Fruit fly (Drosophila melanogaster): ENCODE results near the gene CG16952.
A peak's percentile ranks its signal among the peaks of the same experiment; 100 is the strongest.

CG16952 gene

DNA sequence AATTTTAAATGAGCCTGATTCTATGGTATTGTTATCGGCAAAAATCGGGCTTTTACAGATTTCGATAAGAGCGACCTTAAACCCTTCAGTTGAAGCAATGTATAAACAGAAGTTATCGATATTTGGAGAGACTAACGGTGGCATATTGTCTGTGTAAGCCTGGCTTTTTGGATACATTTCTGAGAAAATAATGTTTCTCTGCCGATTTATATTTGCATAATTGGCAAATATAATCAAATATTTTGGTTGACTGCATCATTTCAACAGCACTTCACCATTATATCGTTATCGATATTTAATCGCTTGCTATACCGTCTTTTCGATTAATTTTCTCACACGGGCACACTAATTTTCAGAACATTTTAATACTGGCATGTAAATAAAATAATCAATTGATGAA lies at the start of gene CG16952 (continued):
- TF ChIP-seq Hmr (GFP tag; optimal IDR thresholded peaks at IDR 0.05) (peak; percentile 10), Antp (GFP tag; optimal IDR thresholded peaks at IDR 0.05) (no peak), CG15479 (GFP tag; optimal IDR thresholded peaks at IDR 0.05) (no peak), dm (GFP tag; optimal IDR thresholded peaks at IDR 0.05) (no peak), danr (GFP tag; IDR thresholded peaks at IDR 0.05) (no peak), zfh2 (GFP tag; optimal IDR thresholded peaks at IDR 0.05) (no peak), CG17328 (GFP tag; IDR thresholded peaks at IDR 0.05) (no peak), CG4360 (GFP tag; IDR thresholded peaks at IDR 0.05) (no peak), MESR4 (GFP tag; optimal IDR thresholded peaks at IDR 0.05) (no peak), Mrtf (GFP tag; IDR thresholded peaks at IDR 0.05) (no peak), gfzf (GFP tag; optimal IDR thresholded peaks at IDR 0.05) (peak; percentile 61), Ada2b (GFP tag; IDR thresholded peaks at IDR 0.05) (no peak), CG12659 (GFP tag; optimal IDR thresholded peaks at IDR 0.05) (peak; percentile 57), pita (GFP tag; optimal IDR thresholded peaks at IDR 0.05) (no peak), CG18476 (GFP tag; optimal IDR thresholded peaks at IDR 0.05) (no peak), trem (tag; optimal IDR thresholded peaks at IDR 0.05) (peak; percentile 72), Fer1 (GFP tag; optimal IDR thresholded peaks at IDR 0.05) (no peak), CG2116 (GFP tag; optimal IDR thresholded peaks at IDR 0.05) (peak; percentile 96), CG14014 (GFP tag; IDR thresholded peaks at IDR 0.05) (no peak), CG9215 (GFP tag; IDR thresholded peaks at IDR 0.05) (no peak), CG5245 (GFP tag; optimal IDR thresholded peaks at IDR 0.05) (no peak), Oli (tag; optimal IDR thresholded peaks at IDR 0.05) (no peak), CG4707 (GFP tag; optimal IDR thresholded peaks at IDR 0.05) (no peak), CG12391 (tag; optimal IDR thresholded peaks at IDR 0.05) (peak; percentile 6), odd (GFP tag; optimal IDR thresholded peaks at IDR 0.05) (no peak), crc (GFP tag; optimal IDR thresholded peaks at IDR 0.05) (no peak), CG1832 (GFP tag; optimal IDR thresholded peaks at IDR 0.05) (no peak), TFAM (GFP tag; optimal IDR thresholded peaks at IDR 0.05) (no peak), HLH3B (GFP tag; IDR thresholded peaks at IDR 0.05) (no peak), CG16779 (GFP tag; IDR thresholded peaks at IDR 0.05) (no peak), pho (GFP tag; optimal IDR thresholded peaks at IDR 0.05) (peak; percentile 27), croc (GFP tag; conservative IDR thresholded peaks at IDR 0.05) (no peak), sisA (GFP tag; IDR thresholded peaks at IDR 0.05) (no peak), CG3838 (GFP tag; optimal IDR thresholded peaks at IDR 0.05) (no peak), Abd-B (GFP tag; optimal IDR thresholded peaks at IDR 0.05) (no peak), CG10959 (GFP tag; IDR thresholded peaks at IDR 0.05) (no peak), CG32532 (GFP tag; IDR thresholded peaks at IDR 0.05) (no peak), ase (GFP tag; IDR thresholded peaks at IDR 0.05) (no peak), stwl (tag; optimal IDR thresholded peaks at IDR 0.05) (peak; percentile 76), inv (GFP tag; IDR thresholded peaks at IDR 0.05; ENCODE audit: partially characterized antibody) (peak; percentile 89), CG32767 (GFP tag; IDR thresholded peaks at IDR 0.05) (no peak), dysf (GFP tag; IDR thresholded peaks at IDR 0.05) (no peak), en (GFP tag; optimal IDR thresholded peaks at IDR 0.05) (no peak), CG14965 (GFP tag; optimal IDR thresholded peaks at IDR 0.05; ENCODE audit: borderline replicate concordance) (no peak), ftz-f1 (GFP tag; optimal IDR thresholded peaks at IDR 0.05) (no peak), pzg (GFP tag; optimal IDR thresholded peaks at IDR 0.05) (peak; percentile 66), CG13624 (GFP tag; optimal IDR thresholded peaks at IDR 0.05) (peak; percentile 18), CG11085 (GFP tag; IDR thresholded peaks at IDR 0.05) (no peak), CHES-1-like (GFP tag; optimal IDR thresholded peaks at IDR 0.05) (no peak), Sry-δ (GFP tag; optimal IDR thresholded peaks at IDR 0.05) (peak; percentile 83), al (GFP tag; IDR thresholded peaks at IDR 0.05) (no peak), Doc3 (GFP tag; IDR thresholded peaks at IDR 0.05; ENCODE audit: partially characterized antibody) (peak; percentile 88)

All from whole organism, embryonic.